Worm (Caenorhabditis elegans) whole organism, L1 larva: Measurements from ENCODE around the gene F38A1.13.

ENCODE experiments used
- ceh-8 ChIP-seq: fragments of 200-800 bp; sonication (Bioruptor generic); optimal IDR thresholded peaks from 2 replicates; lab custom pipeline; 2018; ENCODE audit warnings: mild to moderate bottlenecking, missing genetic modification characterization, moderate library complexity, missing compliant biosample characterization
- ceh-82 ChIP-seq, 3 experiments: fragments of 150-350 bp in 1 of 3; sonication (generic microtip) in 2 of 3; optimal IDR thresholded peaks; 2 replicates each; lab custom pipeline; 2014 to 2017; ENCODE audit warnings: missing biosample characterization in 3 of 3, missing genetic modification characterization in 3 of 3
- ces-1 ChIP-seq: fragments of 150-350 bp; optimal IDR thresholded peaks from 2 replicates; lab custom pipeline; 2014; ENCODE audit warnings: missing biosample characterization, missing genetic modification reagents, missing genetic modification characterization
- dsc-1 ChIP-seq: sonication (generic microtip); optimal IDR thresholded peaks from 2 replicates; lab custom pipeline; 2016; ENCODE audit warnings: mild to moderate bottlenecking, missing genetic modification characterization, missing compliant biosample characterization
- elt-2 ChIP-seq: sonication (generic microtip); optimal IDR thresholded peaks from 2 replicates; lab custom pipeline; 2016; ENCODE audit warnings: missing genetic modification characterization, mild to moderate bottlenecking, inconsistent platforms, missing compliant biosample characterization, missing genetic modification reagents
- ets-5 ChIP-seq: fragments of 200-800 bp; sonication (Bioruptor generic); IDR thresholded peaks from 2 replicates; pipeline ENCODE4 v1.3.6; 2022; ENCODE audit warnings: missing genetic modification characterization, missing compliant biosample characterization
- grh-1 ChIP-seq: fragments of 200-800 bp; sonication (Bioruptor generic); IDR thresholded peaks from 2 replicates; pipeline ENCODE4 v1.3.6; 2022; ENCODE audit warnings: missing genetic modification reagents, missing genetic modification characterization, missing compliant biosample characterization
- lin-13 ChIP-seq: fragments of 150-350 bp; optimal IDR thresholded peaks from 2 replicates; lab custom pipeline; 2014; ENCODE audit warnings: missing biosample characterization, missing genetic modification reagents, missing genetic modification characterization
- lin-39 ChIP-seq: fragments of 150-350 bp; optimal IDR thresholded peaks from 2 replicates; lab custom pipeline; 2014; ENCODE audit warnings: missing biosample characterization, missing genetic modification reagents, missing genetic modification characterization
- nhr-12 ChIP-seq: sonication (generic microtip); optimal IDR thresholded peaks from 2 replicates; lab custom pipeline; 2017; ENCODE audit warnings: missing biosample characterization, missing genetic modification characterization
- skn-1 ChIP-seq: fragments of 150-350 bp; optimal IDR thresholded peaks from 2 replicates; lab custom pipeline; 2014; ENCODE audit warnings: missing biosample characterization, missing genetic modification characterization
- unc-130 ChIP-seq: fragments of 150-350 bp; optimal IDR thresholded peaks from 2 replicates; lab custom pipeline; 2017; ENCODE audit warnings: missing biosample characterization, missing genetic modification characterization, inconsistent platforms
- zag-1 ChIP-seq: fragments of 150-350 bp; optimal IDR thresholded peaks from 2 replicates; lab custom pipeline; 2014; ENCODE audit warnings: missing biosample characterization, missing genetic modification characterization
- ztf-11 ChIP-seq, 2 experiments: sonication (generic microtip); optimal IDR thresholded peaks; 2 replicates each; lab custom pipeline; 2016 to 2017; ENCODE audit warnings: missing genetic modification characterization in 2 of 2, missing biosample characterization in 1 of 2, missing compliant biosample characterization in 1 of 2

ce11 chrIV:1245244-1245643, 19.8 kb upstream of the F38A1.13 start, which contains the start of gene F38A1.9:
- TF ChIP-seq ztf-11 (tag; optimal IDR thresholded peaks at IDR 0.05; lab: Kevin White, UChicago) (no peak), unc-130 (tag; lab: Kevin White, UChicago) (no peak), lin-39 (tag; lab: Kevin White, UChicago) (no peak), grh-1 (no peak), ets-5 (GFP tag; lab: Robert Waterston, UW) (no peak), ceh-8 (GFP tag; lab: Kevin White, UChicago) (no peak), dsc-1 (tag; lab: Kevin White, UChicago) (no peak), skn-1 (tag; lab: Kevin White, UChicago) (no peak), ceh-82 (tag; optimal IDR thresholded peaks at IDR 0.05; lab: Kevin White, UChicago) (no peak), ces-1 (GFP tag; lab: Kevin White, UChicago) (no peak), zag-1 (no peak), lin-13 (GFP tag; lab: Kevin White, UChicago) (no peak), nhr-12 (no peak), elt-2 (tag; lab: Kevin White, UChicago) (no peak)
